Worm (Caenorhabditis elegans) whole organism, young adult: ENCODE results near the gene T04H1.13.

ENCODE experiments used
- B0261.1 ChIP-seq: sonication (generic microtip); optimal IDR thresholded peaks from 2 replicates; lab custom pipeline; 2016; ENCODE audit warnings: mild to moderate bottlenecking, missing genetic modification characterization, moderate library complexity, missing compliant biosample characterization
- C06A6.2 ChIP-seq: fragments of 200-800 bp; sonication (Bioruptor generic); conservative IDR thresholded peaks from 2 replicates; pipeline ENCODE4 v1.3.6; 2022; ENCODE audit warnings: missing genetic modification characterization, missing compliant biosample characterization
- F23B12.7 ChIP-seq: sonication (generic microtip); optimal IDR thresholded peaks from 2 replicates; lab custom pipeline; 2017; ENCODE audit warnings: missing genetic modification characterization, mild to moderate bottlenecking, missing compliant biosample characterization, antibody characterized with exemption, moderate library complexity; ENCODE audit not compliant: insufficient read depth
- F39B2.1 ChIP-seq: fragments of 200-800 bp; sonication (Bioruptor generic); IDR thresholded peaks from 2 replicates; pipeline ENCODE4 v1.3.6; 2022; ENCODE audit warnings: missing genetic modification reagents, missing genetic modification characterization, missing compliant biosample characterization
- F49E8.2 ChIP-seq: sonication (generic microtip); optimal IDR thresholded peaks from 3 replicates; lab custom pipeline; 2017; ENCODE audit warnings: missing genetic modification characterization, mild to moderate bottlenecking, missing compliant biosample characterization, antibody characterized with exemption, moderate library complexity; ENCODE audit not compliant: insufficient read depth
- Y67H2A.10 ChIP-seq: fragments of 200-800 bp; sonication (Bioruptor generic); conservative IDR thresholded peaks from 2 replicates; pipeline ENCODE4 v1.3.6; 2022; ENCODE audit warnings: missing genetic modification reagents, missing genetic modification characterization, missing compliant biosample characterization
- ama-1 ChIP-seq, 3 experiments: fragments of 150-350 bp in 1 of 3; sonication (generic microtip) in 2 of 3; optimal IDR thresholded peaks; 2 replicates each; lab custom pipeline; 2014 to 2018; ENCODE audit warnings: missing biosample characterization in 2 of 3, missing genetic modification characterization in 2 of 3, missing genetic modification reagents in 2 of 3
- attf-3 ChIP-seq: fragments of 200-800 bp; sonication (Bioruptor generic); conservative IDR thresholded peaks from 2 replicates; pipeline ENCODE4 v1.3.6; 2022; ENCODE audit warnings: missing genetic modification reagents, missing genetic modification characterization, missing compliant biosample characterization
- ceh-100 ChIP-seq: fragments of 200-800 bp; sonication (Bioruptor generic); IDR thresholded peaks from 2 replicates; pipeline ENCODE4 v1.3.6; 2022; ENCODE audit warnings: missing genetic modification reagents, missing genetic modification characterization, missing compliant biosample characterization
- egl-18 ChIP-seq: fragments of 200-800 bp; sonication (Bioruptor generic); IDR thresholded peaks from 2 replicates; pipeline ENCODE4 v1.3.6; 2022; ENCODE audit warnings: missing genetic modification reagents, missing genetic modification characterization, missing compliant biosample characterization
- him-1 ChIP-seq: sonication (generic microtip); optimal IDR thresholded peaks from 2 replicates; lab custom pipeline; 2016; ENCODE audit warnings: missing genotype, missing genetic modification reagents, missing genetic modification characterization, missing compliant biosample characterization
- nfya-1 ChIP-seq: sonication (generic microtip); optimal IDR thresholded peaks from 2 replicates; lab custom pipeline; 2017; ENCODE audit warnings: antibody characterized with exemption, missing compliant biosample characterization, missing genetic modification characterization, borderline replicate concordance; ENCODE audit not compliant: insufficient read depth
- pha-4 ChIP-seq: fragments of 150-350 bp; sonication (generic microtip); optimal IDR thresholded peaks from 2 replicates; lab custom pipeline; 2014; ENCODE audit warnings: missing biosample characterization, missing genetic modification reagents, missing genetic modification characterization
- unc-62 ChIP-seq: fragments of 150-350 bp; optimal IDR thresholded peaks from 2 replicates; lab custom pipeline; 2014; ENCODE audit warnings: missing biosample characterization, missing genetic modification reagents, missing genetic modification characterization

ce11 chrV:12294091-12294490 is 49.3 kb upstream of the T04H1.13 start:
- TF ChIP-seq attf-3 (GFP tag; lab: Robert Waterston, UW) (no peak), C06A6.2 (GFP tag; lab: Robert Waterston, UW) (no peak), F23B12.7 (no peak), nfya-1 (tag; lab: Kevin White, UChicago) (no peak), egl-18 (no peak), unc-62 (GFP tag; lab: Kevin White, UChicago) (no peak), him-1 (no peak), ama-1 (optimal IDR thresholded peaks at IDR 0.05; lab: Kevin White, UChicago) (no peak), ama-1 (GFP tag; optimal IDR thresholded peaks at IDR 0.05; lab: Kevin White, UChicago) (no peak), pha-4 (tag; lab: Kevin White, UChicago) (no peak), F49E8.2 (tag; lab: Kevin White, UChicago) (no peak), B0261.1 (tag; lab: Kevin White, UChicago) (no peak), F39B2.1 (GFP tag; lab: Robert Waterston, UW) (no peak), Y67H2A.10 (no peak), ceh-100 (GFP tag; lab: Robert Waterston, UW) (no peak)
